Worm (Caenorhabditis elegans): Measurements from ENCODE around the gene btb-19.

DNA sequence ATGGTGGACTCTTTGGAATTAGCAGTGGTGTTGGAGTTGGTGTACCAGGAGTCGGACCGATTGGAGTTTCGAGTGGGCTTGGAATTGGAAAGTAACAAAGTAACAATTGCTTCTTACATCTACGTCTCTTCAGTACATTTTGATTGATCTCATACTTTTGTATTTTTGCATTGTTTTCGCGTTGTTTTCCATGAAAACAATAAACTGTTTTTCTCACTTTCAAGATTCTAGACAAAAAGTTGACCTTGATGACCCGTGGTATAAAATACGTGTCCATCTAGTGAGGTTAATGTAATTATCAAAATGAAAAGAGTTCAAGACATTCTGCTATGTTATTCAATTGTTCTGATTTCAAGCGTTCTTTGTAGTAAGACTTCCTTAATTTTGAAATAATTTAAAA is 20.5 kb downstream of the btb-19 start, which contains the start of gene K10H10.5:
- TF ChIP-seq snpc-4 (GFP tag; optimal IDR thresholded peaks at IDR 0.05) = no peak
- TF ChIP-seq snpc-4 (tag; optimal IDR thresholded peaks at IDR 0.05) = no peak
- TF ChIP-seq mel-28 (tag; optimal IDR thresholded peaks at IDR 0.05; ENCODE audit: borderline replicate concordance) = no peak
- no peak for TF ChIP-seq C06A6.2 (GFP tag; conservative IDR thresholded peaks at IDR 0.05)
- TF ChIP-seq dox-1 (GFP tag; IDR thresholded peaks at IDR 0.05) = no peak
- TF ChIP-seq Y95B8A.8 (GFP tag; IDR thresholded peaks at IDR 0.05) = no peak
- TF ChIP-seq unc-130 (GFP tag; optimal IDR thresholded peaks at IDR 0.05) = no peak

All from whole organism, young adult.